Fruit fly (Drosophila melanogaster) whole organism, adult: Measurements from ENCODE around the gene CG32813.

Experiments used
- CG11617 ChIP-seq: fragments of 200-800 bp; sonication (Bioruptor generic); optimal IDR thresholded peaks from 2 replicates; lab custom pipeline; 2017; ENCODE audit warnings: mild to moderate bottlenecking, missing biosample characterization, missing genetic modification reagents, missing genetic modification characterization
- CG12768 ChIP-seq: fragments of 200-800 bp; sonication (Bioruptor generic); optimal IDR thresholded peaks from 2 replicates; lab custom pipeline; 2017; ENCODE audit warnings: missing biosample characterization, missing genetic modification characterization, mild to moderate bottlenecking, moderate library complexity, missing genetic modification reagents
- CG14711 ChIP-seq: fragments of 200-800 bp; sonication (Bioruptor generic); optimal IDR thresholded peaks from 2 replicates; lab custom pipeline; 2018; ENCODE audit warnings: missing biosample characterization, mild to moderate bottlenecking, missing genetic modification characterization, moderate library complexity
- CG7045 ChIP-seq: fragments of 200-800 bp; sonication (Bioruptor generic); optimal IDR thresholded peaks from 2 replicates; lab custom pipeline; 2017; ENCODE audit warnings: missing biosample characterization, mild to moderate bottlenecking, missing genetic modification characterization
- cic ChIP-seq: fragments of 200-800 bp; sonication (Bioruptor generic); optimal IDR thresholded peaks from 2 replicates; lab custom pipeline; 2017; ENCODE audit warnings: missing biosample characterization, mild to moderate bottlenecking, missing genetic modification characterization, moderate library complexity
- ovo ChIP-seq: fragments of 200-800 bp; sonication (Bioruptor generic); optimal IDR thresholded peaks from 2 replicates; lab custom pipeline; 2016; ENCODE audit warnings: missing biosample characterization, missing genetic modification characterization

DNA sequence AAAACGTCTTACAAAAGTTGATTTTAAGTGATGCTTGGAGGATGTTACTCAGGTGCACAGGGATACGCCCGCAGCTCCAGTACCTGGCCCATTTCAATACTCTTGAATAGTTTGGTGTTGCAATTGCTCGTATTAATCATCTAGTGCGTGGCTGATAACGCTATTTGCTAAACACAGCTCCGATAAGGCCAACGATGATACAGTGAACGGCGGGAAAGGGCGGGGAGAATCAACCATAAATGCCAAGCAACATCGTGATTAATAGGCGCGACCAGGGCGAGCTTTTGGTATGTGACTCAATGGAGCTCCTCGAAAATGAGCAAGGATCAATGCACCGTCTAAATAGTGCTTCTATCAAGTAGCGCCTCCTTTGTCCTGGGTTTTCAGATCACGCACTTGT lies 33.9 kb upstream of the CG32813 start:
- no peak for TF ChIP-seq CG7045 (GFP tag; lab: Kevin White, UChicago)
- TF ChIP-seq ovo, result no peak
- no peak for TF ChIP-seq CG14711
- no peak for TF ChIP-seq cic
- no peak for TF ChIP-seq CG12768 (GFP tag; lab: Kevin White, UChicago)
- no peak for TF ChIP-seq CG11617
